Worm (Caenorhabditis elegans) whole organism, late embryonic: Measurements from ENCODE around the gene pkc-1.
"Not testable (repeated sequence)": the region's sequence is repeated elsewhere in the genome, so short reads cannot be mapped to it uniquely, and the experiment has no call there.

Source experiments
- C38D4.7 ChIP-seq: fragments of 200-800 bp; sonication (Bioruptor generic); optimal IDR thresholded peaks from 2 replicates; lab custom pipeline; 2018; ENCODE audit warnings: mild to moderate bottlenecking, missing genetic modification characterization, moderate library complexity, missing compliant biosample characterization
- K02D7.2 ChIP-seq: sonication (generic microtip); optimal IDR thresholded peaks from 2 replicates; lab custom pipeline; 2017; ENCODE audit warnings: mild to moderate bottlenecking, missing genetic modification characterization, missing compliant biosample characterization
- K09A11.1 ChIP-seq: sonication (generic microtip); optimal IDR thresholded peaks from 2 replicates; lab custom pipeline; 2017; ENCODE audit warnings: antibody characterized with exemption, mild to moderate bottlenecking, missing genetic modification characterization, missing compliant biosample characterization; ENCODE audit not compliant: insufficient read depth
- T23F11.4 ChIP-seq: fragments of 200-800 bp; sonication (Bioruptor generic); optimal IDR thresholded peaks from 2 replicates; lab custom pipeline; 2018; ENCODE audit warnings: mild to moderate bottlenecking, missing genetic modification characterization, missing compliant biosample characterization
- Y22D7AL.16 ChIP-seq: sonication (generic microtip); optimal IDR thresholded peaks from 2 replicates; lab custom pipeline; 2016; ENCODE audit warnings: missing genetic modification characterization, missing compliant biosample characterization
- ceh-19 ChIP-seq: fragments of 200-800 bp; sonication (Bioruptor generic); optimal IDR thresholded peaks from 2 replicates; lab custom pipeline; 2018; ENCODE audit warnings: mild to moderate bottlenecking, missing genetic modification characterization, missing compliant biosample characterization
- ceh-22 ChIP-seq: sonication (generic microtip); optimal IDR thresholded peaks from 2 replicates; lab custom pipeline; 2017; ENCODE audit warnings: missing biosample characterization, missing genetic modification characterization
- ceh-24 ChIP-seq: sonication (generic microtip); optimal IDR thresholded peaks from 2 replicates; lab custom pipeline; 2016; ENCODE audit warnings: mild to moderate bottlenecking, missing genetic modification characterization, missing compliant biosample characterization
- ceh-30 ChIP-seq: fragments of 150-350 bp; optimal IDR thresholded peaks from 2 replicates; lab custom pipeline; 2014; ENCODE audit warnings: missing biosample characterization, missing genetic modification characterization
- ceh-45 ChIP-seq: fragments of 200-800 bp; sonication (Bioruptor generic); IDR thresholded peaks from 2 replicates; pipeline ENCODE4 v1.3.6; 2022; ENCODE audit warnings: missing genetic modification reagents, missing genetic modification characterization, missing compliant biosample characterization
- ceh-48 ChIP-seq: sonication (generic microtip); optimal IDR thresholded peaks from 2 replicates; lab custom pipeline; 2016; ENCODE audit warnings: missing genetic modification characterization, inconsistent platforms, missing compliant biosample characterization
- dmd-4 ChIP-seq: sonication (generic microtip); optimal IDR thresholded peaks from 2 replicates; lab custom pipeline; 2016; ENCODE audit warnings: borderline replicate concordance, missing genetic modification characterization, missing compliant biosample characterization
- dve-1 ChIP-seq: sonication (generic microtip); optimal IDR thresholded peaks from 2 replicates; lab custom pipeline; 2017; ENCODE audit warnings: antibody characterized with exemption, mild to moderate bottlenecking, missing genetic modification characterization, missing compliant biosample characterization
- ets-4 ChIP-seq: sonication (generic microtip); optimal IDR thresholded peaks from 2 replicates; lab custom pipeline; 2016; ENCODE audit warnings: missing genetic modification characterization, missing compliant biosample characterization
- eyg-1 ChIP-seq: sonication (generic microtip); optimal IDR thresholded peaks from 2 replicates; lab custom pipeline; 2016; ENCODE audit warnings: missing genotype, missing genetic modification characterization, missing compliant biosample characterization
- fkh-10 ChIP-seq: fragments of 150-350 bp; optimal IDR thresholded peaks from 2 replicates; lab custom pipeline; 2014; ENCODE audit warnings: missing biosample characterization, missing genetic modification reagents, missing genetic modification characterization
- fkh-6 ChIP-seq: sonication (generic microtip); optimal IDR thresholded peaks from 2 replicates; lab custom pipeline; 2016; ENCODE audit warnings: missing genetic modification characterization, missing compliant biosample characterization
- gmeb-2 ChIP-seq: sonication (generic microtip); optimal IDR thresholded peaks from 2 replicates; lab custom pipeline; 2016; ENCODE audit warnings: missing genetic modification characterization, inconsistent platforms, missing compliant biosample characterization
- hlh-13 ChIP-seq: fragments of 200-800 bp; sonication (Bioruptor generic); optimal IDR thresholded peaks from 2 replicates; lab custom pipeline; 2018; ENCODE audit warnings: mild to moderate bottlenecking, missing genetic modification characterization, missing compliant biosample characterization
- hlh-15 ChIP-seq: sonication (generic microtip); optimal IDR thresholded peaks from 2 replicates; lab custom pipeline; 2016; ENCODE audit warnings: missing genetic modification characterization, missing compliant biosample characterization
- lim-6 ChIP-seq: sonication (generic microtip); optimal IDR thresholded peaks from 2 replicates; lab custom pipeline; 2016; ENCODE audit warnings: missing genetic modification characterization, missing compliant biosample characterization
- lin-11 ChIP-seq: fragments of 200-800 bp; sonication (Bioruptor generic); optimal IDR thresholded peaks from 2 replicates; lab custom pipeline; 2018; ENCODE audit warnings: mild to moderate bottlenecking, missing genetic modification characterization, missing compliant biosample characterization
- madf-2 ChIP-seq: sonication (generic microtip); optimal IDR thresholded peaks from 2 replicates; lab custom pipeline; 2017; ENCODE audit warnings: missing genetic modification characterization, missing compliant biosample characterization
- mec-3 ChIP-seq: sonication (generic microtip); optimal IDR thresholded peaks from 2 replicates; lab custom pipeline; 2016; ENCODE audit warnings: borderline replicate concordance, missing genetic modification characterization, missing compliant biosample characterization
- nfya-1 ChIP-seq: sonication (generic microtip); optimal IDR thresholded peaks from 2 replicates; lab custom pipeline; 2017; ENCODE audit warnings: missing genetic modification characterization, mild to moderate bottlenecking, missing compliant biosample characterization, antibody characterized with exemption, moderate library complexity
- nhr-232 ChIP-seq: sonication (generic microtip); optimal IDR thresholded peaks from 2 replicates; lab custom pipeline; 2016; ENCODE audit warnings: missing genetic modification characterization, missing compliant biosample characterization
- npax-4 ChIP-seq: sonication (generic microtip); optimal IDR thresholded peaks from 2 replicates; lab custom pipeline; 2016; ENCODE audit warnings: missing genetic modification characterization, missing compliant biosample characterization
- odd-2 ChIP-seq: sonication (generic microtip); optimal IDR thresholded peaks from 2 replicates; lab custom pipeline; 2017; ENCODE audit warnings: antibody characterized with exemption, mild to moderate bottlenecking, missing genetic modification characterization, missing compliant biosample characterization
- pag-3 ChIP-seq: sonication (generic microtip); optimal IDR thresholded peaks from 2 replicates; lab custom pipeline; 2016; ENCODE audit warnings: missing compliant biosample characterization, missing genetic modification characterization, borderline replicate concordance
- pha-2 ChIP-seq: sonication (generic microtip); optimal IDR thresholded peaks from 2 replicates; lab custom pipeline; 2017; ENCODE audit warnings: mild to moderate bottlenecking, missing genetic modification characterization, missing compliant biosample characterization
- pqm-1 ChIP-seq: sonication (generic microtip); optimal IDR thresholded peaks from 2 replicates; lab custom pipeline; 2016; ENCODE audit warnings: missing genetic modification characterization, missing compliant biosample characterization
- pros-1 ChIP-seq: fragments of 150-350 bp; optimal IDR thresholded peaks from 2 replicates; lab custom pipeline; 2014; ENCODE audit warnings: missing biosample characterization, missing genetic modification reagents, missing genetic modification characterization
- ref-2 ChIP-seq: sonication (generic microtip); optimal IDR thresholded peaks from 2 replicates; lab custom pipeline; 2016; ENCODE audit warnings: missing genetic modification characterization, missing compliant biosample characterization
- rnt-1 ChIP-seq: sonication (generic microtip); optimal IDR thresholded peaks from 2 replicates; lab custom pipeline; 2016; ENCODE audit warnings: missing genetic modification characterization, missing compliant biosample characterization
- sdc-2 ChIP-seq: sonication (generic microtip); optimal IDR thresholded peaks from 2 replicates; lab custom pipeline; 2016; ENCODE audit warnings: missing genotype, missing genetic modification characterization, missing compliant biosample characterization
- sox-2 ChIP-seq: fragments of 200-800 bp; sonication (Bioruptor generic); IDR thresholded peaks from 2 replicates; pipeline ENCODE4 v1.3.6; 2022; ENCODE audit warnings: missing genetic modification reagents, missing genetic modification characterization, missing compliant biosample characterization
- syd-9 ChIP-seq: sonication (generic microtip); optimal IDR thresholded peaks from 2 replicates; lab custom pipeline; 2016; ENCODE audit warnings: mild to moderate bottlenecking, missing genetic modification characterization, moderate library complexity, missing compliant biosample characterization
- tbx-2 ChIP-seq: sonication (generic microtip); optimal IDR thresholded peaks from 2 replicates; lab custom pipeline; 2016; ENCODE audit warnings: missing genetic modification characterization, missing compliant biosample characterization
- tbx-7 ChIP-seq: sonication (generic microtip); optimal IDR thresholded peaks from 2 replicates; lab custom pipeline; 2016; ENCODE audit warnings: missing genotype, missing genetic modification characterization, missing compliant biosample characterization
- ttx-3 ChIP-seq: sonication (generic microtip); optimal IDR thresholded peaks from 2 replicates; lab custom pipeline; 2016; ENCODE audit warnings: missing genetic modification reagents, missing genetic modification characterization, missing compliant biosample characterization
- unc-42 ChIP-seq: sonication (generic microtip); optimal IDR thresholded peaks from 2 replicates; lab custom pipeline; 2016; ENCODE audit warnings: missing genotype, missing genetic modification characterization, missing compliant biosample characterization
- unc-86 ChIP-seq: sonication (generic microtip); optimal IDR thresholded peaks from 2 replicates; lab custom pipeline; 2016; ENCODE audit warnings: missing genetic modification characterization, missing compliant biosample characterization
- zip-5 ChIP-seq: sonication (generic microtip); optimal IDR thresholded peaks from 2 replicates; lab custom pipeline; 2016; ENCODE audit warnings: missing genetic modification characterization, missing compliant biosample characterization
- ztf-16 ChIP-seq: sonication (generic microtip); optimal IDR thresholded peaks from 2 replicates; lab custom pipeline; 2017; ENCODE audit warnings: missing genetic modification characterization, missing compliant biosample characterization

pkc-1 gene

DNA sequence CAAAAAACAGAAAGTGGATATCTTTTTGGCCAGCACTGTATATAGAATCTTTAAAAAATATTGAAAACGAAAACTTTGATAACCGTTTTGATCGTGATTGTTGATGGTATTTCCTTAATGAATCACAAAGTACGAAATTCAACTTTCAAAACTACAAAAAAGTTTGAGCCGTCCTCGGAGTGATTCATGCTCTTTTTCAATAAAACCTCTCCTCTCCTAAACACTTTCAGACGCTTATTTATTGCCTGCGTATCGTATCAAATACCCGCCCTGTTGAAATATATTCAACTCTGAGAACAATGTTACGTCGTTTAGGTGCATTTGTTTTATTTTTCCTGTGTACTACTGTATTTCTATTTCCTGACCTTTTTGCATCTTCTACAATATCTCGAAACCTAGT lies 11.0 kb downstream of the pkc-1 start:
- TF ChIP-seq unc-42 (tag; lab: Kevin White, UChicago) (no peak), pros-1 (tag; lab: Kevin White, UChicago) (no peak), K02D7.2 (tag; lab: Kevin White, UChicago) (no peak), ceh-48 (no peak), odd-2 (tag; lab: Kevin White, UChicago) (no peak), ceh-30 (tag; lab: Kevin White, UChicago) (no peak), madf-2 (tag; lab: Kevin White, UChicago) (no peak), unc-86 (tag; lab: Kevin White, UChicago) (no peak), ets-4 (tag; lab: Kevin White, UChicago) (no peak), hlh-15 (tag; lab: Kevin White, UChicago) (no peak), pha-2 (tag; lab: Kevin White, UChicago) (no peak), gmeb-2 (tag; lab: Kevin White, UChicago) (no peak), dmd-4 (no peak)

DNA sequence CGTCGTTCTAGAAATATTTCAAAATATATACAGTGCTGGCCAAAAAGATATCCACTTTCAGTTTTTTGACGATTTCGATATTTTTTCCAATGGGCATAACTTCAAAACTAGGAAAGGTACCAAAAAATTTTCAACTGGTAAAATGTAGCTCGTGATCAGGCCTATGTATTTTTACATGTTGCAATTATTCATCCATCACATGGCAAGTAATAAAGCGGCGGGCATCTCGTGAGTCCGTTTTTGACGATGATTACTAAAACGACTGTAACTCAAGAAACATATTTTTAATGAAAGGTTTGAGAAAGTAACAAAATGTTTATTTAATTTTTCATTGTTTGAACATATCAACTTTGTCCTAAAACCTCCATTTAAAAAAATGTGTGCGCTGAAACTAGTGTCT lies 11.9 kb downstream of the pkc-1 start, which contains the start of gene F10C2.3:
TSS of gene F10C2.3 (plus strand) at position 301 of the 400 bp plus-strand sequence.
- not testable (repeated sequence) for TF ChIP-seq sox-2 (GFP tag; lab: Robert Waterston, UW); nhr-232 (tag; lab: Kevin White, UChicago); odd-2 (tag; lab: Kevin White, UChicago)

DNA sequence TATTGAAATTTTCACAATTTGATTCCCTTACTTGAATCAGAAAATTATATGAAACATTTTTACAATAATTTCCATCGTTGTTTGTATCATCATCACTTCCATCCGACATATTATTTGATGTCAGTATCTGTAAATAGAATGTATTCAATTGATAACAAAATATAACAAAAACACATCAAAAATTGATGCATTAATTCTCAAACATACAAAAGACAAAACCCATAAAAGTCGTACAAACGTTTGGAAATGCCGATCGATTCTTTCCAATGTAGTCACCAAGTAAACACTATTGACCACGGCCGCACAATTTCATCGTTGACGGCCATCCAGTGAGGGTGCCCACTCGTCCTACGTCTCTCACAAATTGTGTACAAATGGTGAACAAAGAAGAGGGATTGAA lies 18.7 kb downstream of the pkc-1 start, which contains the start of gene add-2:
TSS of gene add-2 (minus strand) at position 109 of the 400 bp plus-strand sequence.
- TF ChIP-seq pag-3 (tag; lab: Kevin White, UChicago) (no peak), eyg-1 (tag; lab: Kevin White, UChicago) (no peak), mec-3 (tag; lab: Kevin White, UChicago) (no peak), pha-2 (tag; lab: Kevin White, UChicago) (no peak), odd-2 (tag; lab: Kevin White, UChicago) (no peak), unc-42 (tag; lab: Kevin White, UChicago) (no peak), fkh-10 (GFP tag; lab: Kevin White, UChicago) (no peak), hlh-13 (no peak), ceh-45 (GFP tag; lab: Robert Waterston, UW) (no peak), gmeb-2 (tag; lab: Kevin White, UChicago) (no peak), ceh-19 (GFP tag; lab: Kevin White, UChicago) (no peak), ztf-16 (tag; lab: Kevin White, UChicago) (no peak), madf-2 (tag; lab: Kevin White, UChicago) (no peak), fkh-6 (tag; lab: Kevin White, UChicago) (no peak), npax-4 (tag; lab: Kevin White, UChicago) (no peak), tbx-7 (tag; lab: Kevin White, UChicago) (no peak), sdc-2 (tag; lab: Kevin White, UChicago) (no peak), ref-2 (tag; lab: Kevin White, UChicago) (no peak)

DNA sequence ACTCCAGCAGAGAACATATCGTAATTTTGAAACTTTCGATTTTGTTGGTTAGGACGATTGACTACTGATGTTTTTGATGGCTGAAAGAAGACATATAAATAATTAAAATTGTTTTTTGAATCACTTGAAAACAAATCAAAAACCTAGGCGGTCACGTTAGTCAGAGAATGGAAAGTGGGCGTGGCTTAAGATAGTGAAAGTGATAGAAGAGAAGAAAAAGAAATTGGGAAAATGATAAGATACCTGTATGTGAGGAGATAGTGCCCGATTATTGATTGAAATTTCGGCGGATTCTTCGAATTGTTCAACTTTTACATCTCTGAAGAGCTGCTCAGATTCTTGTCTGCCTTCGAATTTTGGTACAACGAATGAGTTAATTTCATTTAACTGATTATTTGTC lies 20.3 kb downstream of the pkc-1 start:
- no peak for TF ChIP-seq T23F11.4 (GFP tag; lab: Kevin White, UChicago)
- no peak for TF ChIP-seq ceh-19 (GFP tag; lab: Kevin White, UChicago)
- no peak for TF ChIP-seq sdc-2 (tag; lab: Kevin White, UChicago)
- no peak for TF ChIP-seq pqm-1 (tag; lab: Kevin White, UChicago)
- no peak for TF ChIP-seq ztf-16 (tag; lab: Kevin White, UChicago)
- TF ChIP-seq ceh-22 (tag; lab: Kevin White, UChicago): no peak
- TF ChIP-seq ceh-24 (tag; lab: Kevin White, UChicago): no peak
- TF ChIP-seq ceh-30 (tag; lab: Kevin White, UChicago): no peak
- TF ChIP-seq lim-6: no peak
- TF ChIP-seq ttx-3: no peak

DNA sequence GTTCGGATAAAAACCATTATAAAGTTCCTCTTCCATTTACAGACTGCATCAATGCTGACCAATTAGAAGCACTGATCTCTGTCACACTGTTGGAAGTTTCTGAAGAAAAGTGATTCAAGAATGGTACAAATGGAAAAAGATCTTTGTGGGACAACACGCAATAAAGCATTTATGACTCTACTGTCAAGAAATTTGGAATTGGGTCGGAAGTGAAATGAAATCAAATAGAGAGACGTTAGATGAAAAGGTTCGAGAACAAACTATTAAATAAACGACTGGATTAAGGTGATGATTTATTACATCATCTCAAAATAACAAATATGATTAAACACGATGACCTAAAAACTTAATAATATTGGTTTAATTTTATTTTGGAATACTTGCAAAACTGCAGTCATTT lies 25.5 kb downstream of the pkc-1 start, which contains the start of gene F57F5.3:
TSS of gene F57F5.3 (minus strand) at position 101 of the 400 bp plus-strand sequence.
- TF ChIP-seq lin-11 (tag; lab: Kevin White, UChicago): no peak
- no peak for TF ChIP-seq tbx-2 (tag; lab: Kevin White, UChicago)
- no peak for TF ChIP-seq rnt-1
- no peak for TF ChIP-seq lim-6
- no peak for TF ChIP-seq ceh-45 (GFP tag; lab: Robert Waterston, UW)
- TF ChIP-seq mec-3 (tag; lab: Kevin White, UChicago): no peak
- no peak for TF ChIP-seq Y22D7AL.16
- no peak for TF ChIP-seq dve-1 (tag; lab: Kevin White, UChicago)
- TF ChIP-seq nfya-1 (tag; lab: Kevin White, UChicago): no peak
- no peak for TF ChIP-seq syd-9 (tag; lab: Kevin White, UChicago)
- TF ChIP-seq T23F11.4 (GFP tag; lab: Kevin White, UChicago): no peak
- TF ChIP-seq zip-5: no peak
- no peak for TF ChIP-seq gmeb-2 (tag; lab: Kevin White, UChicago)
- TF ChIP-seq K09A11.1 (tag; lab: Kevin White, UChicago): no peak
- TF ChIP-seq C38D4.7 (GFP tag; lab: Kevin White, UChicago): no peak
- TF ChIP-seq pros-1 (tag; lab: Kevin White, UChicago): no peak
